Worm (Caenorhabditis elegans) whole organism, L1 larva: ENCODE results near the gene F35C5.12.

ENCODE experiments used
- blmp-1 ChIP-seq: fragments of 150-350 bp; optimal IDR thresholded peaks from 2 replicates; lab custom pipeline; 2014; ENCODE audit warnings: missing biosample characterization, missing genetic modification characterization
- egl-13 ChIP-seq: sonication (generic microtip); optimal IDR thresholded peaks from 2 replicates; lab custom pipeline; 2016; ENCODE audit warnings: missing genotype, missing genetic modification reagents, missing genetic modification characterization, missing compliant biosample characterization
- fkh-10 ChIP-seq: sonication (generic microtip); optimal IDR thresholded peaks from 2 replicates; lab custom pipeline; 2017; ENCODE audit warnings: missing biosample characterization, missing genetic modification reagents, missing genetic modification characterization
- lin-13 ChIP-seq: fragments of 150-350 bp; optimal IDR thresholded peaks from 2 replicates; lab custom pipeline; 2014; ENCODE audit warnings: missing biosample characterization, missing genetic modification reagents, missing genetic modification characterization
- mdl-1 ChIP-seq, 2 experiments: fragments of 150-350 bp; optimal IDR thresholded peaks; 2 replicates each; lab custom pipeline; 2014 to 2017; ENCODE audit warnings: missing biosample characterization in 2 of 2, missing genetic modification characterization in 2 of 2, inconsistent platforms in 1 of 2
- pax-3 ChIP-seq: fragments of 200-800 bp; sonication (Bioruptor generic); optimal IDR thresholded peaks from 2 replicates; lab custom pipeline; 2018; ENCODE audit warnings: mild to moderate bottlenecking, missing genetic modification characterization, moderate library complexity, missing compliant biosample characterization
- snpc-4 ChIP-seq: fragments of 150-350 bp; optimal IDR thresholded peaks from 2 replicates; lab custom pipeline; 2014; ENCODE audit warnings: missing biosample characterization, missing genetic modification characterization
- sox-4 ChIP-seq: sonication (generic microtip); optimal IDR thresholded peaks from 2 replicates; lab custom pipeline; 2016; ENCODE audit warnings: missing genetic modification characterization, missing compliant biosample characterization

ce11 chrII:12931456-12931923 lies 17.1 kb upstream of the F35C5.12 start, which contains the start of gene dct-18:
- no peak for TF ChIP-seq snpc-4 (tag; lab: Kevin White, UChicago)
- TF ChIP-seq mdl-1 (tag; optimal IDR thresholded peaks at IDR 0.05; lab: Kevin White, UChicago): no peak
- TF ChIP-seq egl-13 (tag; lab: Kevin White, UChicago): no peak
- no peak for TF ChIP-seq lin-13 (GFP tag; lab: Kevin White, UChicago)
- TF ChIP-seq pax-3: no peak
- no peak for TF ChIP-seq sox-4
- no peak for TF ChIP-seq fkh-10 (GFP tag; lab: Kevin White, UChicago)
- TF ChIP-seq blmp-1: no peak
